Worm (Caenorhabditis elegans) whole organism, L1 larva: ENCODE measurements around the gene fbxb-17.

Experiments
- aha-1 ChIP-seq: fragments of 150-350 bp; optimal IDR thresholded peaks from 2 replicates; lab custom pipeline; 2014; ENCODE audit warnings: missing biosample characterization, missing genetic modification characterization
- irx-1 ChIP-seq: sonication (generic microtip); optimal IDR thresholded peaks from 2 replicates; lab custom pipeline; 2016; ENCODE audit warnings: missing genetic modification characterization, missing compliant biosample characterization
- unc-62 ChIP-seq: fragments of 150-350 bp; optimal IDR thresholded peaks from 2 replicates; lab custom pipeline; 2014; ENCODE audit warnings: missing biosample characterization, missing genetic modification reagents, missing genetic modification characterization

DNA sequence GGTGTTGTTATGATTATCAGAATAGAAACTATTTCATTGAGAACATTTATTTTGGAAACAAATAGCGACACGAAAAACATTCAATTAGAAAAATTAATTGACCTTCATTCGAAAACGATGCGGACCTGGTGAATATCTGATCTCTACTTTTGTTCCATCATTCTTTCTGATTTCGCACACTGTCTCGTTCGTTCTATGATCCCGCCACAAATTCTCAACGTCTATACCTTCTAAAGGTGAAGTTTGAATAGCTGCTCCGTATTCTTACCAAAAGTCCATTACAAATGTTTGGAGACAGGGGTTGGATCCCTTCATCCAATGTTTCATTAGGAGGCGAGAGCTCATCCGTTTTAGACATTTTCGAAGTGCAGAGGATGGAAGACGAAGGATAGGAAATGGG, 24.4 kb upstream of the fbxb-17 start, which contains the start of gene fbxb-16:
- no peak for TF ChIP-seq unc-62 (GFP tag; lab: Kevin White, UChicago)
- TF ChIP-seq irx-1: no peak
- no peak for TF ChIP-seq aha-1 (tag; lab: Kevin White, UChicago)
